Worm (Caenorhabditis elegans) whole organism, L3 larva: ENCODE results near the gene clec-262.

Source experiments
- ZK546.5 ChIP-seq: sonication (generic microtip); optimal IDR thresholded peaks from 2 replicates; lab custom pipeline; 2017; ENCODE audit warnings: missing biosample characterization, missing genetic modification characterization
- aly-2 ChIP-seq: fragments of 150-350 bp; optimal IDR thresholded peaks from 2 replicates; lab custom pipeline; 2014; ENCODE audit warnings: missing biosample characterization, missing genetic modification characterization
- ceh-16 ChIP-seq: sonication (generic microtip); optimal IDR thresholded peaks from 2 replicates; lab custom pipeline; 2017; ENCODE audit warnings: missing biosample characterization, missing genetic modification characterization
- ceh-9 ChIP-seq: sonication (generic microtip); optimal IDR thresholded peaks from 2 replicates; lab custom pipeline; 2018; ENCODE audit warnings: missing biosample characterization, missing genetic modification characterization
- daf-12 ChIP-seq: fragments of 150-350 bp; optimal IDR thresholded peaks from 2 replicates; lab custom pipeline; 2014; ENCODE audit warnings: missing biosample characterization, missing genetic modification reagents, missing genetic modification characterization
- egl-27 ChIP-seq: sonication (generic microtip); optimal IDR thresholded peaks from 4 replicates; lab custom pipeline; 2017; ENCODE audit warnings: missing biosample characterization, missing genetic modification reagents, missing genetic modification characterization
- egl-5 ChIP-seq: fragments of 150-350 bp; optimal IDR thresholded peaks from 2 replicates; lab custom pipeline; 2017; ENCODE audit warnings: missing biosample characterization, missing genetic modification reagents, missing genetic modification characterization, inconsistent platforms
- elt-1 ChIP-seq: fragments of 150-350 bp; optimal IDR thresholded peaks from 2 replicates; lab custom pipeline; 2014; ENCODE audit warnings: missing biosample characterization, missing genetic modification characterization
- elt-2 ChIP-seq: sonication (generic microtip); optimal IDR thresholded peaks from 2 replicates; lab custom pipeline; 2016; ENCODE audit warnings: missing genetic modification reagents, mild to moderate bottlenecking, missing genetic modification characterization, missing compliant biosample characterization
- eor-1 ChIP-seq, 2 experiments: fragments of 150-350 bp; optimal IDR thresholded peaks; 2 replicates each; lab custom pipeline; 2014 to 2018; ENCODE audit warnings: missing biosample characterization in 2 of 2, missing genetic modification characterization in 2 of 2
- fkh-10 ChIP-seq: sonication (generic microtip); optimal IDR thresholded peaks from 2 replicates; lab custom pipeline; 2017; ENCODE audit warnings: missing biosample characterization, missing genetic modification reagents, missing genetic modification characterization
- fos-1 ChIP-seq: fragments of 150-350 bp; optimal IDR thresholded peaks from 2 replicates; lab custom pipeline; 2014; ENCODE audit warnings: missing biosample characterization, missing genetic modification characterization
- hmg-11 ChIP-seq: sonication (generic microtip); optimal IDR thresholded peaks from 2 replicates; lab custom pipeline; 2016; ENCODE audit warnings: missing genetic modification characterization, missing compliant biosample characterization
- jun-1 ChIP-seq: fragments of 150-350 bp; optimal IDR thresholded peaks from 2 replicates; lab custom pipeline; 2014; ENCODE audit warnings: missing biosample characterization, missing genetic modification reagents, missing genetic modification characterization
- lin-15B ChIP-seq: fragments of 150-350 bp; optimal IDR thresholded peaks from 2 replicates; lab custom pipeline; 2014; ENCODE audit warnings: missing biosample characterization, missing genetic modification characterization
- lin-39 ChIP-seq: fragments of 150-350 bp; optimal IDR thresholded peaks from 2 replicates; lab custom pipeline; 2018; ENCODE audit warnings: missing biosample characterization, missing genetic modification reagents, missing genetic modification characterization
- lsy-12 ChIP-seq: sonication (generic microtip); optimal IDR thresholded peaks from 2 replicates; lab custom pipeline; 2016; ENCODE audit warnings: mild to moderate bottlenecking, missing genetic modification characterization, missing compliant biosample characterization
- mdl-1 ChIP-seq: fragments of 150-350 bp; optimal IDR thresholded peaks from 2 replicates; lab custom pipeline; 2014; ENCODE audit warnings: missing biosample characterization, missing genetic modification characterization
- mml-1 ChIP-seq: fragments of 150-350 bp; sonication (generic microtip); optimal IDR thresholded peaks from 3 replicates; lab custom pipeline; 2014; ENCODE audit warnings: missing biosample characterization, missing genetic modification characterization
- nhr-11 ChIP-seq: fragments of 150-350 bp; optimal IDR thresholded peaks from 2 replicates; lab custom pipeline; 2014; ENCODE audit warnings: missing biosample characterization, missing genetic modification characterization
- nhr-28 ChIP-seq: fragments of 150-350 bp; optimal IDR thresholded peaks from 2 replicates; lab custom pipeline; 2014; ENCODE audit warnings: missing biosample characterization, missing genetic modification characterization
- nhr-43 ChIP-seq: sonication (generic microtip); optimal IDR thresholded peaks from 2 replicates; lab custom pipeline; 2016; ENCODE audit warnings: mild to moderate bottlenecking, missing genetic modification characterization, missing compliant biosample characterization; ENCODE audit not compliant: poor library complexity, severe bottlenecking
- nhr-76 ChIP-seq: fragments of 150-350 bp; sonication (generic microtip); optimal IDR thresholded peaks from 5 replicates; lab custom pipeline; 2014; ENCODE audit warnings: missing biosample characterization, missing genetic modification characterization
- nhr-77 ChIP-seq: fragments of 150-350 bp; optimal IDR thresholded peaks from 2 replicates; lab custom pipeline; 2014; ENCODE audit warnings: missing biosample characterization, missing genetic modification characterization
- pha-4 ChIP-seq: fragments of 150-350 bp; optimal IDR thresholded peaks from 2 replicates; lab custom pipeline; 2014; ENCODE audit warnings: missing biosample characterization, missing genetic modification reagents, missing genetic modification characterization
- pqm-1 ChIP-seq: fragments of 150-350 bp; optimal IDR thresholded peaks from 2 replicates; lab custom pipeline; 2017; ENCODE audit warnings: missing biosample characterization, missing genetic modification characterization, inconsistent platforms
- sea-2 ChIP-seq: fragments of 150-350 bp; sonication (generic microtip); optimal IDR thresholded peaks from 4 replicates; lab custom pipeline; 2014; ENCODE audit warnings: missing biosample characterization, missing genetic modification reagents, missing genetic modification characterization
- skn-1 ChIP-seq: fragments of 150-350 bp; optimal IDR thresholded peaks from 2 replicates; lab custom pipeline; 2014; ENCODE audit warnings: missing biosample characterization, missing genetic modification characterization
- snpc-4 ChIP-seq: fragments of 150-350 bp; optimal IDR thresholded peaks from 2 replicates; lab custom pipeline; 2014; ENCODE audit warnings: missing biosample characterization, missing genetic modification characterization
- tbx-2 ChIP-seq: sonication (generic microtip); optimal IDR thresholded peaks from 2 replicates; lab custom pipeline; 2016; ENCODE audit warnings: mild to moderate bottlenecking, missing genetic modification characterization, missing compliant biosample characterization
- unc-39 ChIP-seq: sonication (generic microtip); optimal IDR thresholded peaks from 4 replicates; lab custom pipeline; 2017; ENCODE audit warnings: missing biosample characterization, missing genetic modification characterization
- unc-62 ChIP-seq: fragments of 150-350 bp; sonication (generic microtip); optimal IDR thresholded peaks from 4 replicates; lab custom pipeline; 2014; ENCODE audit warnings: missing biosample characterization, missing genetic modification reagents, missing genetic modification characterization
- ztf-4 ChIP-seq: fragments of 150-350 bp; optimal IDR thresholded peaks from 2 replicates; lab custom pipeline; 2014; ENCODE audit warnings: missing biosample characterization, missing genetic modification characterization

Gene clec-262

ce11 chrV:20347625-20348024, 36.0 kb downstream of the clec-262 start:
- TF ChIP-seq fkh-10 (GFP tag; lab: Kevin White, UChicago) (no peak), nhr-77 (tag; lab: Kevin White, UChicago) (no peak), skn-1 (tag; lab: Kevin White, UChicago) (no peak), jun-1 (tag; lab: Kevin White, UChicago) (no peak), lin-15B (no peak), ZK546.5 (no peak), mml-1 (tag; lab: Kevin White, UChicago) (no peak), elt-2 (tag; lab: Kevin White, UChicago) (no peak), sea-2 (GFP tag; lab: Kevin White, UChicago) (no peak), nhr-43 (no peak), ceh-16 (no peak), egl-5 (tag; lab: Kevin White, UChicago) (no peak), elt-1 (no peak), eor-1 (tag; optimal IDR thresholded peaks at IDR 0.05; lab: Kevin White, UChicago) (no peak), ztf-4 (no peak), lsy-12 (tag; lab: Kevin White, UChicago) (no peak), aly-2 (no peak)

- TF ChIP-seq pqm-1 (tag; lab: Kevin White, UChicago) (no peak), tbx-2 (tag; lab: Kevin White, UChicago) (no peak), mml-1 (tag; lab: Kevin White, UChicago) (no peak), ztf-4 (no peak), fos-1 (no peak), sea-2 (GFP tag; lab: Kevin White, UChicago) (no peak), mdl-1 (tag; lab: Kevin White, UChicago) (no peak), skn-1 (tag; lab: Kevin White, UChicago) (no peak), nhr-76 (tag; lab: Kevin White, UChicago) (no peak), nhr-28 (tag; lab: Kevin White, UChicago) (no peak), unc-39 (tag; lab: Kevin White, UChicago) (no peak), elt-1 (no peak), lin-39 (tag; lab: Kevin White, UChicago) (no peak), egl-27 (tag; lab: Kevin White, UChicago) (no peak), snpc-4 (no peak), ceh-9 (no peak), unc-62 (GFP tag; lab: Kevin White, UChicago) (no peak)
Measured at ce11 chrV:20350382-20350781, 38.8 kb downstream of the clec-262 start.

DNA sequence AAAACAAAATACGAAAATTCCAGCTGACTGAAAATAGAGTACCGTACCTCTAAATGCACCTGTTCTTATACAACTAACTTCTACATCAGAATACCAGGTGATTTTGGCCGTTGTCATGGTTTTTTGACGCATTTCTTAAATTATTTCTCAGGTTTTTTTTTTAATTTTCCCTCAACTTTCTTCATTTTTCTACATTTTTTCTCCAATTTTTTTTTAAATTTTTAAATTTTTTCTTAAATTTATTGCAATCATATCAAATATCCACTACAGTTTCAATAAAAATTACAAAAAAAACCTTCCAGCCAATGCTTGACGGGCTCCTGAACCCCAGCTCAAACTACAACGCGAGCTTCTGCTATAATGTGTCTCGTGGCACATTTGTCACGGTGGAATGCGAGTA, 39.6 kb downstream of the clec-262 start, which contains the start of gene K02E2.1:
Gene K02E2.1, plus strand, starts transcription at position 301 of the 400 bp plus-strand sequence.
- TF ChIP-seq pha-4 (tag; lab: Kevin White, UChicago) = no peak
- TF ChIP-seq hmg-11 (tag; lab: Kevin White, UChicago) = no peak
- no peak for TF ChIP-seq unc-62 (GFP tag; lab: Kevin White, UChicago)
- no peak for TF ChIP-seq fkh-10 (GFP tag; lab: Kevin White, UChicago)
- no peak for TF ChIP-seq ceh-9

ce11 chrV:20356472-20356871, 44.9 kb downstream of the clec-262 start, which contains the start of gene grd-11:
Gene grd-11 (plus strand): TSS chrV:20356772.
- TF ChIP-seq nhr-11 (tag; lab: Kevin White, UChicago) = no peak
- TF ChIP-seq hmg-11 (tag; lab: Kevin White, UChicago) = no peak
- TF ChIP-seq daf-12 = no peak
- TF ChIP-seq, all 47 proteins: peak for 0
